Worm (Caenorhabditis elegans) whole organism, late embryonic: Measurements from ENCODE around the gene ilc-17.1.

Source experiments
- C08G9.2 ChIP-seq: sonication (generic microtip); optimal IDR thresholded peaks from 2 replicates; lab custom pipeline; 2016; ENCODE audit warnings: mild to moderate bottlenecking, missing genetic modification characterization, moderate library complexity, missing compliant biosample characterization
- C38D4.7 ChIP-seq: fragments of 200-800 bp; sonication (Bioruptor generic); optimal IDR thresholded peaks from 2 replicates; lab custom pipeline; 2018; ENCODE audit warnings: mild to moderate bottlenecking, missing genetic modification characterization, moderate library complexity, missing compliant biosample characterization
- F13H6.1 ChIP-seq: sonication (generic microtip); optimal IDR thresholded peaks from 2 replicates; lab custom pipeline; 2016; ENCODE audit warnings: missing genetic modification characterization, missing compliant biosample characterization
- K02D7.2 ChIP-seq: sonication (generic microtip); optimal IDR thresholded peaks from 2 replicates; lab custom pipeline; 2017; ENCODE audit warnings: mild to moderate bottlenecking, missing genetic modification characterization, missing compliant biosample characterization
- K09A11.1 ChIP-seq: sonication (generic microtip); optimal IDR thresholded peaks from 2 replicates; lab custom pipeline; 2017; ENCODE audit warnings: antibody characterized with exemption, mild to moderate bottlenecking, missing genetic modification characterization, missing compliant biosample characterization; ENCODE audit not compliant: insufficient read depth
- T23F11.4 ChIP-seq: fragments of 200-800 bp; sonication (Bioruptor generic); optimal IDR thresholded peaks from 2 replicates; lab custom pipeline; 2018; ENCODE audit warnings: mild to moderate bottlenecking, missing genetic modification characterization, missing compliant biosample characterization
- Y22D7AL.16 ChIP-seq: sonication (generic microtip); optimal IDR thresholded peaks from 2 replicates; lab custom pipeline; 2016; ENCODE audit warnings: missing genetic modification characterization, missing compliant biosample characterization
- ceh-14 ChIP-seq: sonication (generic microtip); optimal IDR thresholded peaks from 2 replicates; lab custom pipeline; 2016; ENCODE audit warnings: missing genotype, missing genetic modification characterization, missing compliant biosample characterization
- ceh-19 ChIP-seq: fragments of 200-800 bp; sonication (Bioruptor generic); optimal IDR thresholded peaks from 2 replicates; lab custom pipeline; 2018; ENCODE audit warnings: mild to moderate bottlenecking, missing genetic modification characterization, missing compliant biosample characterization
- ceh-2 ChIP-seq: sonication (generic microtip); optimal IDR thresholded peaks from 2 replicates; lab custom pipeline; 2016; ENCODE audit warnings: missing genotype, missing genetic modification characterization, missing compliant biosample characterization
- ceh-22 ChIP-seq: sonication (generic microtip); optimal IDR thresholded peaks from 2 replicates; lab custom pipeline; 2017; ENCODE audit warnings: missing biosample characterization, missing genetic modification characterization
- ceh-45 ChIP-seq: fragments of 200-800 bp; sonication (Bioruptor generic); IDR thresholded peaks from 2 replicates; pipeline ENCODE4 v1.3.6; 2022; ENCODE audit warnings: missing genetic modification reagents, missing genetic modification characterization, missing compliant biosample characterization
- ceh-48 ChIP-seq: sonication (generic microtip); optimal IDR thresholded peaks from 2 replicates; lab custom pipeline; 2016; ENCODE audit warnings: missing genetic modification characterization, inconsistent platforms, missing compliant biosample characterization
- ceh-6 ChIP-seq: fragments of 200-800 bp; sonication (Bioruptor generic); optimal IDR thresholded peaks from 2 replicates; lab custom pipeline; 2018; ENCODE audit warnings: mild to moderate bottlenecking, missing genetic modification characterization, missing compliant biosample characterization
- ceh-9 ChIP-seq: sonication (generic microtip); optimal IDR thresholded peaks from 2 replicates; lab custom pipeline; 2016; ENCODE audit warnings: mild to moderate bottlenecking, missing genetic modification characterization, inconsistent platforms, missing compliant biosample characterization
- dve-1 ChIP-seq: sonication (generic microtip); optimal IDR thresholded peaks from 2 replicates; lab custom pipeline; 2017; ENCODE audit warnings: antibody characterized with exemption, mild to moderate bottlenecking, missing genetic modification characterization, missing compliant biosample characterization
- elt-2 ChIP-seq: sonication (generic microtip); optimal IDR thresholded peaks from 2 replicates; lab custom pipeline; 2016; ENCODE audit warnings: missing genetic modification reagents, missing genetic modification characterization, missing compliant biosample characterization
- eyg-1 ChIP-seq: sonication (generic microtip); optimal IDR thresholded peaks from 2 replicates; lab custom pipeline; 2016; ENCODE audit warnings: missing genotype, missing genetic modification characterization, missing compliant biosample characterization
- fkh-10 ChIP-seq: fragments of 150-350 bp; optimal IDR thresholded peaks from 2 replicates; lab custom pipeline; 2014; ENCODE audit warnings: missing biosample characterization, missing genetic modification reagents, missing genetic modification characterization
- fkh-6 ChIP-seq: sonication (generic microtip); optimal IDR thresholded peaks from 2 replicates; lab custom pipeline; 2016; ENCODE audit warnings: missing genetic modification characterization, missing compliant biosample characterization
- hlh-13 ChIP-seq: fragments of 200-800 bp; sonication (Bioruptor generic); optimal IDR thresholded peaks from 2 replicates; lab custom pipeline; 2018; ENCODE audit warnings: mild to moderate bottlenecking, missing genetic modification characterization, missing compliant biosample characterization
- hlh-6 ChIP-seq: sonication (generic microtip); optimal IDR thresholded peaks from 2 replicates; lab custom pipeline; 2016; ENCODE audit warnings: missing genotype, missing genetic modification characterization, missing compliant biosample characterization
- hlh-8 ChIP-seq: sonication (generic microtip); optimal IDR thresholded peaks from 2 replicates; lab custom pipeline; 2016; ENCODE audit warnings: missing genotype, missing genetic modification characterization, missing compliant biosample characterization
- lin-11 ChIP-seq: fragments of 200-800 bp; sonication (Bioruptor generic); optimal IDR thresholded peaks from 2 replicates; lab custom pipeline; 2018; ENCODE audit warnings: mild to moderate bottlenecking, missing genetic modification characterization, missing compliant biosample characterization
- mec-3 ChIP-seq: sonication (generic microtip); optimal IDR thresholded peaks from 2 replicates; lab custom pipeline; 2016; ENCODE audit warnings: borderline replicate concordance, missing genetic modification characterization, missing compliant biosample characterization
- npax-4 ChIP-seq: sonication (generic microtip); optimal IDR thresholded peaks from 2 replicates; lab custom pipeline; 2016; ENCODE audit warnings: missing genetic modification characterization, missing compliant biosample characterization
- odd-2 ChIP-seq: sonication (generic microtip); optimal IDR thresholded peaks from 2 replicates; lab custom pipeline; 2017; ENCODE audit warnings: antibody characterized with exemption, mild to moderate bottlenecking, missing genetic modification characterization, missing compliant biosample characterization
- pag-3 ChIP-seq: sonication (generic microtip); optimal IDR thresholded peaks from 2 replicates; lab custom pipeline; 2016; ENCODE audit warnings: missing compliant biosample characterization, missing genetic modification characterization, borderline replicate concordance
- pat-9 ChIP-seq: fragments of 200-800 bp; sonication (Bioruptor generic); optimal IDR thresholded peaks from 2 replicates; lab custom pipeline; 2018; ENCODE audit warnings: mild to moderate bottlenecking, missing genetic modification characterization, moderate library complexity, missing compliant biosample characterization
- pha-4 ChIP-seq: fragments of 150-350 bp; optimal IDR thresholded peaks from 2 replicates; lab custom pipeline; 2018; ENCODE audit warnings: missing biosample characterization, missing genetic modification reagents, missing genetic modification characterization
- rnt-1 ChIP-seq: sonication (generic microtip); optimal IDR thresholded peaks from 2 replicates; lab custom pipeline; 2016; ENCODE audit warnings: missing genetic modification characterization, missing compliant biosample characterization
- sdc-2 ChIP-seq: sonication (generic microtip); optimal IDR thresholded peaks from 2 replicates; lab custom pipeline; 2016; ENCODE audit warnings: missing genotype, missing genetic modification characterization, missing compliant biosample characterization
- sox-2 ChIP-seq: fragments of 200-800 bp; sonication (Bioruptor generic); IDR thresholded peaks from 2 replicates; pipeline ENCODE4 v1.3.6; 2022; ENCODE audit warnings: missing genetic modification reagents, missing genetic modification characterization, missing compliant biosample characterization
- tbx-7 ChIP-seq: sonication (generic microtip); optimal IDR thresholded peaks from 2 replicates; lab custom pipeline; 2016; ENCODE audit warnings: missing genotype, missing genetic modification characterization, missing compliant biosample characterization
- ttx-3 ChIP-seq: sonication (generic microtip); optimal IDR thresholded peaks from 2 replicates; lab custom pipeline; 2016; ENCODE audit warnings: missing genetic modification reagents, missing genetic modification characterization, missing compliant biosample characterization
- ztf-16 ChIP-seq: sonication (generic microtip); optimal IDR thresholded peaks from 2 replicates; lab custom pipeline; 2017; ENCODE audit warnings: missing genetic modification characterization, missing compliant biosample characterization

Gene ilc-17.1

ce11 chrX:12761778-12762177 lies 7.8 kb downstream of the ilc-17.1 start, which contains the start of gene cept-1:
Gene cept-1, plus strand, starts transcription at chrX:12762078.
- TF ChIP-seq sox-2 (GFP tag; lab: Robert Waterston, UW) = no peak
- TF ChIP-seq pag-3 (tag; lab: Kevin White, UChicago) = no peak
- no peak for TF ChIP-seq ceh-19 (GFP tag; lab: Kevin White, UChicago)
- no peak for TF ChIP-seq elt-2 (tag; lab: Kevin White, UChicago)
- no peak for TF ChIP-seq fkh-6 (tag; lab: Kevin White, UChicago)
- TF ChIP-seq K02D7.2 (tag; lab: Kevin White, UChicago) = no peak
- no peak for TF ChIP-seq ceh-45 (GFP tag; lab: Robert Waterston, UW)
- TF ChIP-seq ceh-2 (tag; lab: Kevin White, UChicago) = no peak
- no peak for TF ChIP-seq ceh-14 (tag; lab: Kevin White, UChicago)
- TF ChIP-seq tbx-7 (tag; lab: Kevin White, UChicago) = no peak
- TF ChIP-seq ztf-16 (tag; lab: Kevin White, UChicago) = no peak
- no peak for TF ChIP-seq lin-11 (tag; lab: Kevin White, UChicago)

ce11 chrX:12761295-12761775 lies 8.3 kb downstream of the ilc-17.1 start:
- TF ChIP-seq ceh-9 (tag; lab: Kevin White, UChicago) (no peak), eyg-1 (tag; lab: Kevin White, UChicago) (no peak), ztf-16 (tag; lab: Kevin White, UChicago) (no peak), rnt-1 (tag; lab: Kevin White, UChicago) (no peak), odd-2 (tag; lab: Kevin White, UChicago) (no peak), sdc-2 (tag; lab: Kevin White, UChicago) (no peak), dve-1 (tag; lab: Kevin White, UChicago) (no peak), fkh-6 (tag; lab: Kevin White, UChicago) (no peak), C38D4.7 (GFP tag; lab: Kevin White, UChicago) (no peak), fkh-10 (no peak), tbx-7 (tag; lab: Kevin White, UChicago) (no peak), hlh-6 (tag; lab: Kevin White, UChicago) (no peak), npax-4 (tag; lab: Kevin White, UChicago) (no peak), pha-4 (no peak)

ce11 chrX:12759642-12760041 lies 10.0 kb downstream of the ilc-17.1 start:
- TF ChIP-seq elt-2 (tag; lab: Kevin White, UChicago) = peak; percentile 40
- TF ChIP-seq mec-3 (tag; lab: Kevin White, UChicago) = no peak

- no peak for TF ChIP-seq ceh-19 (GFP tag; lab: Kevin White, UChicago)
- TF ChIP-seq tbx-7 (tag; lab: Kevin White, UChicago) = no peak
- no peak for TF ChIP-seq ceh-22 (tag; lab: Kevin White, UChicago)
- no peak for TF ChIP-seq mec-3 (tag; lab: Kevin White, UChicago)
- no peak for TF ChIP-seq rnt-1 (tag; lab: Kevin White, UChicago)
- no peak for TF ChIP-seq dve-1 (tag; lab: Kevin White, UChicago)
- no peak for TF ChIP-seq npax-4 (tag; lab: Kevin White, UChicago)
- TF ChIP-seq, all 69 proteins: peak for 0
Measured at ce11 chrX:12759010-12759409, 10.6 kb downstream of the ilc-17.1 start.

ce11 chrX:12755021-12755420 lies 14.6 kb downstream of the ilc-17.1 start:
- TF ChIP-seq T23F11.4 (GFP tag; lab: Kevin White, UChicago) = no peak
- no peak for TF ChIP-seq ceh-22 (tag; lab: Kevin White, UChicago)
- TF ChIP-seq C08G9.2 = no peak
- TF ChIP-seq ttx-3 (tag; lab: Kevin White, UChicago) = no peak
- no peak for TF ChIP-seq C38D4.7 (GFP tag; lab: Kevin White, UChicago)

- TF ChIP-seq Y22D7AL.16 (tag; lab: Kevin White, UChicago) = no peak
- TF ChIP-seq F13H6.1 = no peak
- no peak for TF ChIP-seq sdc-2 (tag; lab: Kevin White, UChicago)
- TF ChIP-seq ceh-6 (GFP tag; lab: Kevin White, UChicago) = no peak
- TF ChIP-seq ceh-9 (tag; lab: Kevin White, UChicago) = no peak
- no peak for TF ChIP-seq pat-9 (tag; lab: Kevin White, UChicago)
- no peak for TF ChIP-seq hlh-13
- TF ChIP-seq ceh-48 (tag; lab: Kevin White, UChicago) = no peak
- no peak for TF ChIP-seq ceh-2 (tag; lab: Kevin White, UChicago)
- no peak for TF ChIP-seq hlh-8 (tag; lab: Kevin White, UChicago)
- TF ChIP-seq K09A11.1 (tag; lab: Kevin White, UChicago) = no peak
Measured at ce11 chrX:12754043-12754442, 15.6 kb downstream of the ilc-17.1 start.
